Fruit fly (Drosophila melanogaster): ENCODE results near the gene Deaf1.
A peak's percentile ranks its signal among the peaks of the same experiment; 100 is the strongest.

The Deaf1 gene

dm6 chr3L:19791688-19792073, 26.3 kb upstream of the Deaf1 start (continued):
- peak; percentile 21 for TF ChIP-seq CG9876 (GFP tag; optimal IDR thresholded peaks at IDR 0.05)
- peak; percentile 2 for TF ChIP-seq her (GFP tag; optimal IDR thresholded peaks at IDR 0.05)
- TF ChIP-seq CG18599 (GFP tag; optimal IDR thresholded peaks at IDR 0.05): peak; percentile 54
- TF ChIP-seq pum (GFP tag; optimal IDR thresholded peaks at IDR 0.05): no peak
- TF ChIP-seq otp (GFP tag; IDR thresholded peaks at IDR 0.05): peak; percentile 73
- no peak for TF ChIP-seq CG2116 (GFP tag; optimal IDR thresholded peaks at IDR 0.05)
- TF ChIP-seq CG10543 (GFP tag; optimal IDR thresholded peaks at IDR 0.05): peak; percentile 84
- TF ChIP-seq CG10321 (GFP tag; IDR thresholded peaks at IDR 0.05): peak; percentile 83
- peak; percentile 95 for TF ChIP-seq rib (GFP tag; IDR thresholded peaks at IDR 0.05)
- no peak for TF ChIP-seq disco-r (GFP tag; optimal IDR thresholded peaks at IDR 0.05)
- TF ChIP-seq CG9817 (tag; optimal IDR thresholded peaks at IDR 0.05): no peak
- TF ChIP-seq row (GFP tag; IDR thresholded peaks at IDR 0.05): no peak
- TF ChIP-seq Dp (GFP tag; optimal IDR thresholded peaks at IDR 0.05): no peak
- peak; percentile 89 for TF ChIP-seq kni (GFP tag; optimal IDR thresholded peaks at IDR 0.05)
- TF ChIP-seq chm (GFP tag; IDR thresholded peaks at IDR 0.05): no peak
- TF ChIP-seq CG2712 (tag; optimal IDR thresholded peaks at IDR 0.05): no peak
- TF ChIP-seq CG10959 (GFP tag; IDR thresholded peaks at IDR 0.05): no peak
- peak; percentile 82 for TF ChIP-seq Vsx1 (GFP tag; optimal IDR thresholded peaks at IDR 0.05)
- TF ChIP-seq Fer1 (GFP tag; optimal IDR thresholded peaks at IDR 0.05): peak; percentile 55
- no peak; the same call in 1 of the 2 replicates for TF ChIP-seq unc-4 (GFP tag; IDR thresholded peaks at IDR 0.05; ENCODE audit: partially characterized antibody)
- TF ChIP-seq CG15269 (tag; optimal IDR thresholded peaks at IDR 0.05): no peak
- no peak for TF ChIP-seq CG15011 (GFP tag; optimal IDR thresholded peaks at IDR 0.05)
- TF ChIP-seq CG12769 (tag; optimal IDR thresholded peaks at IDR 0.05): peak; percentile 82
- TF ChIP-seq nau (GFP tag; optimal IDR thresholded peaks at IDR 0.05): peak; percentile 18
- TF ChIP-seq nom (GFP tag; optimal IDR thresholded peaks at IDR 0.05): peak; percentile 25
- peak; percentile 38 for TF ChIP-seq CG12219 (GFP tag; optimal IDR thresholded peaks at IDR 0.05)
- TF ChIP-seq CG31365 (tag; optimal IDR thresholded peaks at IDR 0.05): peak; percentile 18
- TF ChIP-seq ham (GFP tag; IDR thresholded peaks at IDR 0.05): no peak
- peak; percentile 96 for TF ChIP-seq CG1832 (GFP tag; optimal IDR thresholded peaks at IDR 0.05)
- TF ChIP-seq exex (tag; optimal IDR thresholded peaks at IDR 0.05): peak; percentile 68
- TF ChIP-seq gro (GFP tag; optimal IDR thresholded peaks at IDR 0.05): peak; percentile 52
- TF ChIP-seq CG33213 (GFP tag; optimal IDR thresholded peaks at IDR 0.05): no peak
- TF ChIP-seq scrt (GFP tag; optimal IDR thresholded peaks at IDR 0.05): peak; percentile 5
- no peak for TF ChIP-seq insv (GFP tag; optimal IDR thresholded peaks at IDR 0.05)
- TF ChIP-seq grn (GFP tag; optimal IDR thresholded peaks at IDR 0.05): peak; percentile 82
- no peak for TF ChIP-seq Ravus (GFP tag; IDR thresholded peaks at IDR 0.05)
- TF ChIP-seq CrebB (tag; optimal IDR thresholded peaks at IDR 0.05): peak; percentile 14
- peak; percentile 35 for TF ChIP-seq BtbVII (GFP tag; optimal IDR thresholded peaks at IDR 0.05)
- no peak for TF ChIP-seq CG8388 (GFP tag; optimal IDR thresholded peaks at IDR 0.05)
- no peak for TF ChIP-seq Blimp-1 (GFP tag; optimal IDR thresholded peaks at IDR 0.05)
- TF ChIP-seq cg (GFP tag; optimal IDR thresholded peaks at IDR 0.05): peak; percentile 92
- TF ChIP-seq CG17359 (tag; optimal IDR thresholded peaks at IDR 0.05): peak; percentile 7
- peak; percentile 33 for TF ChIP-seq CG6813 (GFP tag; optimal IDR thresholded peaks at IDR 0.05)
- peak; percentile 97 for TF ChIP-seq Adf1 (GFP tag; IDR thresholded peaks at IDR 0.05)
- no peak for TF ChIP-seq CG1602 (GFP tag; optimal IDR thresholded peaks at IDR 0.05)
- TF ChIP-seq B-H1 (GFP tag; IDR thresholded peaks at IDR 0.05): no peak
- TF ChIP-seq salm (tag; optimal IDR thresholded peaks at IDR 0.05): peak; percentile 1
- peak; percentile 17 for TF ChIP-seq CG7987 (GFP tag; optimal IDR thresholded peaks at IDR 0.05)
- TF ChIP-seq wdn (GFP tag; IDR thresholded peaks at IDR 0.05): no peak; the same call in 1 of the 2 replicates
- TF ChIP-seq Abd-B (GFP tag; optimal IDR thresholded peaks at IDR 0.05): peak; percentile 35

Measured in whole organism, embryonic.